Fruit fly (Drosophila melanogaster) Kc167 (cell line): ENCODE results near the gene by.

ENCODE experiments used
- Myc ChIP-seq: fragments of >200 bp; optimal IDR thresholded peaks from 2 replicates; lab custom pipeline; 2017; ENCODE audit warnings: missing external identifiers
- Sin3A ChIP-seq: fragments of >200 bp; optimal IDR thresholded peaks from 2 replicates; lab custom pipeline; 2018; ENCODE audit warnings: missing external identifiers
- h ChIP-seq: fragments of >200 bp; optimal IDR thresholded peaks from 3 replicates; lab custom pipeline; 2018; ENCODE audit warnings: missing external identifiers
- insv ChIP-seq: fragments of >200 bp; optimal IDR thresholded peaks from 3 replicates; lab custom pipeline; 2018; ENCODE audit warnings: missing external identifiers
- psq ChIP-seq: fragments of >200 bp; optimal IDR thresholded peaks from 2 replicates; lab custom pipeline; 2017; ENCODE audit warnings: missing external identifiers
- ttk ChIP-seq: sonication (Bioruptor generic); optimal IDR thresholded peaks from 2 replicates; lab custom pipeline; 2017; ENCODE audit warnings: missing external identifiers

Gene by

dm6 chr3R:9532437-9533180 lies at the start of gene by:
by (minus strand) TSS chr3R:9533011.
- TF ChIP-seq h (lab: Kevin White, UChicago) (no peak), Myc (no peak), psq (lab: Kevin White, UChicago) (no peak), Sin3A (no peak), insv (lab: Kevin White, UChicago) (no peak), ttk (lab: Kevin White, UChicago) (no peak)

dm6 chr3R:9581973-9582372 lies 49.2 kb upstream of the by start:
- TF ChIP-seq ttk (lab: Kevin White, UChicago) (no peak), psq (lab: Kevin White, UChicago) (no peak), Sin3A (no peak)

- no peak for TF ChIP-seq Sin3A
- no peak for TF ChIP-seq ttk (lab: Kevin White, UChicago)
- no peak for TF ChIP-seq h (lab: Kevin White, UChicago)
- TF ChIP-seq insv (lab: Kevin White, UChicago): no peak
- no peak for TF ChIP-seq Myc
- TF ChIP-seq psq (lab: Kevin White, UChicago): no peak
These were observed 48.3 kb upstream of the by start, which contains the start of gene CG8301 for dm6 chr3R:9581089-9581520. CG8301 (plus strand) TSS chr3R:9581306.

- TF ChIP-seq Sin3A: no peak
- no peak for TF ChIP-seq ttk (lab: Kevin White, UChicago)
- TF ChIP-seq psq (lab: Kevin White, UChicago): no peak
- no peak for TF ChIP-seq Myc
- TF ChIP-seq insv (lab: Kevin White, UChicago): no peak
- TF ChIP-seq h (lab: Kevin White, UChicago): no peak
These were observed 44.7 kb upstream of the by start, which contains the start of the genes Kap-alpha3 and Son for dm6 chr3R:9577382-9578137. Kap-alpha3 (minus strand) TSS chr3R:9577733. Son (plus strand) TSS chr3R:9578042.

dm6 chr3R:9573812-9574587 lies 41.2 kb upstream of the by start, which contains the start of gene CG9399:
CG9399 (minus strand) TSS chr3R:9574211.
- TF ChIP-seq Myc (no peak), psq (lab: Kevin White, UChicago) (no peak), Sin3A (no peak), h (lab: Kevin White, UChicago) (no peak), ttk (lab: Kevin White, UChicago) (no peak), insv (lab: Kevin White, UChicago) (no peak)

- no peak for TF ChIP-seq psq (lab: Kevin White, UChicago)
- TF ChIP-seq h (lab: Kevin White, UChicago): no peak
- no peak for TF ChIP-seq Myc
- TF ChIP-seq Sin3A: no peak
- no peak for TF ChIP-seq ttk (lab: Kevin White, UChicago)
- TF ChIP-seq insv (lab: Kevin White, UChicago): no peak
These were observed 40.4 kb upstream of the by start for dm6 chr3R:9572929-9573811.

dm6 chr3R:9571523-9571922 lies 38.7 kb upstream of the by start, which contains the start of gene CG9396:
CG9396 (minus strand) TSS chr3R:9571623.
- no peak for TF ChIP-seq insv (lab: Kevin White, UChicago)
- TF ChIP-seq Sin3A: no peak
- TF ChIP-seq ttk (lab: Kevin White, UChicago): no peak
- TF ChIP-seq psq (lab: Kevin White, UChicago): no peak
- no peak for TF ChIP-seq h (lab: Kevin White, UChicago)
- TF ChIP-seq Myc: no peak

- TF ChIP-seq h (lab: Kevin White, UChicago) (no peak), ttk (lab: Kevin White, UChicago) (no peak), Sin3A (no peak), psq (lab: Kevin White, UChicago) (no peak), Myc (no peak), insv (lab: Kevin White, UChicago) (no peak)
These were observed 37.8 kb upstream of the by start for dm6 chr3R:9570657-9571056.

dm6 chr3R:9570114-9570513 lies 37.3 kb upstream of the by start, which contains the start of gene CG16790:
CG16790 (minus strand) TSS chr3R:9570214.
- TF ChIP-seq Sin3A (no peak), h (lab: Kevin White, UChicago) (no peak), ttk (lab: Kevin White, UChicago) (no peak), Myc (no peak), psq (lab: Kevin White, UChicago) (no peak), insv (lab: Kevin White, UChicago) (no peak)

dm6 chr3R:9565895-9566294 lies 33.1 kb upstream of the by start, which contains the start of gene CG16789:
CG16789 (plus strand) TSS chr3R:9566195.
- no peak for TF ChIP-seq ttk (lab: Kevin White, UChicago)
- no peak for TF ChIP-seq Myc
- no peak for TF ChIP-seq psq (lab: Kevin White, UChicago)
- TF ChIP-seq Sin3A: no peak
- TF ChIP-seq insv (lab: Kevin White, UChicago): no peak
- TF ChIP-seq h (lab: Kevin White, UChicago): no peak
